Worm (Caenorhabditis elegans) whole organism, midembryonic: Measurements from ENCODE around the gene daf-18.
A peak's percentile ranks its signal among the peaks of the same experiment; 100 is the strongest.

Source experiments
- T22C8.4 ChIP-seq: fragments of 200-800 bp; sonication (Bioruptor generic); IDR thresholded peaks from 2 replicates; pipeline ENCODE4 v1.3.6; 2022; ENCODE audit warnings: missing genetic modification characterization, missing compliant biosample characterization
- cog-1 ChIP-seq: sonication (generic microtip); optimal IDR thresholded peaks from 2 replicates; lab custom pipeline; 2016; ENCODE audit warnings: missing genetic modification characterization, missing compliant biosample characterization
- flt-1 ChIP-seq: fragments of 200-800 bp; sonication (Bioruptor generic); IDR thresholded peaks from 2 replicates; pipeline ENCODE4 v1.3.6; 2022; ENCODE audit warnings: missing genetic modification characterization, missing compliant biosample characterization
- klf-2 ChIP-seq: fragments of 200-800 bp; sonication (Bioruptor generic); conservative IDR thresholded peaks from 2 replicates; pipeline ENCODE4 v1.3.6; 2022; ENCODE audit warnings: missing genetic modification reagents, missing genetic modification characterization, missing compliant biosample characterization
- med-1 ChIP-seq: sonication (generic microtip); optimal IDR thresholded peaks from 2 replicates; lab custom pipeline; 2017; ENCODE audit warnings: missing genetic modification characterization, mild to moderate bottlenecking, missing compliant biosample characterization, antibody characterized with exemption, missing genetic modification reagents; ENCODE audit not compliant: insufficient read depth
- ref-1 ChIP-seq: fragments of 200-800 bp; sonication (Bioruptor generic); conservative IDR thresholded peaks from 2 replicates; pipeline ENCODE4 v1.3.6; 2022; ENCODE audit warnings: missing genetic modification reagents, missing genetic modification characterization, missing compliant biosample characterization
- tab-1 ChIP-seq: fragments of 200-800 bp; sonication (Bioruptor generic); IDR thresholded peaks from 2 replicates; pipeline ENCODE4 v1.3.6; 2022; ENCODE audit warnings: missing genetic modification characterization, missing compliant biosample characterization
- ztf-23 ChIP-seq: fragments of 200-800 bp; sonication (Bioruptor generic); IDR thresholded peaks from 2 replicates; pipeline ENCODE4 v1.3.6; 2022; ENCODE audit warnings: missing genetic modification reagents, missing genetic modification characterization, missing compliant biosample characterization
- ztf-29 ChIP-seq: fragments of 200-800 bp; sonication (Bioruptor generic); IDR thresholded peaks from 2 replicates; pipeline ENCODE4 v1.3.6; 2022; ENCODE audit warnings: missing genetic modification reagents, missing genetic modification characterization, missing compliant biosample characterization

The daf-18 gene

DNA sequence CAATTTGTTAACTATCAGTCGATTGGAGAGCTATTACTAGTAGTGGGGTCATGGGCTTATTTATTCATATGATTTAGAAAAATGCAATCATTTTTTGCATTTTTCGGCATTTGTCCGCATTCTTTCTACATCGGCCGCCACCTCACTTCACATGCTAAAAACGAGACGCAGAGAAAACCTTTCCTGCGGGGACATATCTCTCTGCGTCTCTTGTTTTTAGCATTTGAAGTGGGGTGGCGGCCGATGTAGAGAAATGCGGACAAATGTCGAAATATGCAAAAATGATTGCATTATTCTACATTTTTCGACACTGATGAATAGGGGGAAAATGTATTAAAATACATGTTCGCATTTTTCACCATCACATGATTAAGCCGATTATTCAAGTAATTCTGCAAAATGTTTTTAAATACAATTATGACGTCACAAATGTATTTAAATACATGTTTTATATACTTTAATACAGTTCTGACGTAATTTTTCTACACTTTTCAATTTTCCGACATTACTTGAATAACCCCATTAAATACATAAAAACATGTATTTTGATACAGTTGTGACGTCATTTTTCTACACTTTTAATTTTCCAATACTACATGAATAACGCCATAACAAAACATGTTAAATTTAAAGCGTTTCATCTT lies 52.7 kb downstream of the daf-18 start:
- no peak for TF ChIP-seq klf-2 (GFP tag; lab: Robert Waterston, UW)
- peak; percentile 22 for TF ChIP-seq cog-1 (tag; lab: Kevin White, UChicago)
- peak; percentile 21; the same call in 1 of the 2 replicates for TF ChIP-seq flt-1
- TF ChIP-seq ref-1 (GFP tag; lab: Robert Waterston, UW) = no peak
- TF ChIP-seq med-1 = no peak
- 0 out of 2 replicates have a peak, but pooled peaks have one; percentile 47 for TF ChIP-seq ztf-23 (GFP tag; lab: Robert Waterston, UW)
- TF ChIP-seq T22C8.4 = no peak
- TF ChIP-seq tab-1 (GFP tag; lab: Robert Waterston, UW) = no peak
- no peak for TF ChIP-seq ztf-29 (GFP tag; lab: Robert Waterston, UW)
